Fruit fly (Drosophila melanogaster) whole organism: Measurements from ENCODE around the gene Fum1.

Experiments
- CG8478 ChIP-seq: fragments of >200 bp; optimal IDR thresholded peaks from 2 replicates; lab custom pipeline; 2018; ENCODE audit warnings: inconsistent platforms
- EcR ChIP-seq, 2 experiments: fragments of >200 bp; optimal IDR thresholded peaks; 2 replicates each; lab custom pipeline; 2017; ENCODE audit warnings: missing biosample characterization in 2 of 2, missing genetic modification characterization in 2 of 2, missing genetic modification reagents in 2 of 2

DNA sequence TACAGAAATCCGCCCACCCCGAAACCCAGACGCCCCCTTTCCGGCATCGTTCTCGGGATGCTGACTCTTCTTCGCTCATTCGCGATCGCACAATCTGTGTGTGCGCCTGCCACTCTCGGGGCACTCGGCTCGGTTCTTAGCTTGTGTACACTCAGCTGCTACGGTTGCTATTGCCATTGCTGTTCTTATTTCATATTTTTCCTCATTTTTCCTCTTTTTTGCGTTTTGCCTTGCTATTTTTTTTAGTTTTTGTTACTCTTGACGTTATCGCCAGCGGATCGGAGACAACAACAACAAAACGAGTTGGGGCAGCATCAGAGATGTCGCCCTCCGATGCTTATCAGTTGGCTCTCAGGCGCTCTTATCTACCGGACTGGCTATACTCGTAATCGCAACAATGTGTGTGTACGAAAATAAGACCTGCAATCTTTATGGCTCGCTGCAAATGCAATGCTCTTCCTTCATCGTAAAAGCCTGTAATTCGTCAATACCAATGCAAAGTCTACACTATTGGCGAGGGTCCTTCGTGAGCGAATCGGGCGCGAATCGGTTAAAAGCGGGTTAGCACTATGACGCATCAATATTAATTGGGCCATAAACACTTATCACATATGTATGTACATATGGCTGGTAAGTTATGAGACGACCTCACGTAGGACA, 52.5 kb downstream of the Fum1 start:
- TF ChIP-seq EcR (GFP tag; optimal IDR thresholded peaks at IDR 0.05; lab: Kevin White, UChicago) (no peak), CG8478 (lab: Kevin White, UChicago) (no peak)
